Worm (Caenorhabditis elegans): ENCODE results near the gene Y62H9A.2.

- TF ChIP-seq mdl-1 (tag; optimal IDR thresholded peaks at IDR 0.05) (no peak), elt-2 (tag; optimal IDR thresholded peaks at IDR 0.05) (no peak), nhr-76 (tag; optimal IDR thresholded peaks at IDR 0.05) (no peak), lin-39 (tag; optimal IDR thresholded peaks at IDR 0.05) (no peak), R02D3.7 (tag; optimal IDR thresholded peaks at IDR 0.05) (no peak), ztf-11 (tag; optimal IDR thresholded peaks at IDR 0.05) (no peak), unc-62 (GFP tag; optimal IDR thresholded peaks at IDR 0.05) (no peak), zag-1 (tag; optimal IDR thresholded peaks at IDR 0.05) (no peak), nhr-12 (tag; optimal IDR thresholded peaks at IDR 0.05) (no peak)
These were observed 49.6 kb upstream of the Y62H9A.2 start, which contains the start of gene F55G7.4 for ce11 chrX:11927585-11927984.
